Worm (Caenorhabditis elegans) whole organism, L2 larva: Measurements from ENCODE around the gene faah-3.
A peak's percentile ranks its signal among the peaks of the same experiment; 100 is the strongest.

Experiments used
- F13H6.1 ChIP-seq: sonication (generic microtip); optimal IDR thresholded peaks from 2 replicates; lab custom pipeline; 2016; ENCODE audit warnings: missing genetic modification characterization, missing compliant biosample characterization
- Y55F3AM.14 ChIP-seq: fragments of 200-800 bp; sonication (Bioruptor generic); optimal IDR thresholded peaks from 2 replicates; lab custom pipeline; 2018; ENCODE audit warnings: mild to moderate bottlenecking, missing genetic modification characterization, missing compliant biosample characterization
- alr-1 ChIP-seq: fragments of 150-350 bp; optimal IDR thresholded peaks from 2 replicates; lab custom pipeline; 2014; ENCODE audit warnings: missing biosample characterization, missing genetic modification characterization
- aly-2 ChIP-seq: fragments of 150-350 bp; optimal IDR thresholded peaks from 2 replicates; lab custom pipeline; 2014; ENCODE audit warnings: missing biosample characterization, missing genetic modification characterization
- blmp-1 ChIP-seq: sonication (generic microtip); optimal IDR thresholded peaks from 2 replicates; lab custom pipeline; 2017; ENCODE audit warnings: missing genetic modification characterization, mild to moderate bottlenecking, missing compliant biosample characterization, antibody characterized with exemption, moderate library complexity; ENCODE audit not compliant: insufficient read depth
- ceh-82 ChIP-seq: fragments of 150-350 bp; optimal IDR thresholded peaks from 2 replicates; lab custom pipeline; 2014; ENCODE audit warnings: missing biosample characterization, missing genetic modification characterization
- crh-2 ChIP-seq: sonication (generic microtip); optimal IDR thresholded peaks from 2 replicates; lab custom pipeline; 2017; ENCODE audit warnings: missing biosample characterization, missing genetic modification characterization
- egl-27 ChIP-seq: sonication (generic microtip); optimal IDR thresholded peaks from 3 replicates; lab custom pipeline; 2017; ENCODE audit warnings: missing biosample characterization, missing genetic modification reagents, missing genetic modification characterization
- elt-3 ChIP-seq: sonication (generic microtip); optimal IDR thresholded peaks from 2 replicates; lab custom pipeline; 2017; ENCODE audit warnings: missing biosample characterization, missing genetic modification characterization
- fos-1 ChIP-seq: fragments of 150-350 bp; optimal IDR thresholded peaks from 2 replicates; lab custom pipeline; 2014; ENCODE audit warnings: missing biosample characterization, missing genetic modification characterization
- lin-13 ChIP-seq: fragments of 150-350 bp; optimal IDR thresholded peaks from 2 replicates; lab custom pipeline; 2014; ENCODE audit warnings: missing biosample characterization, missing genetic modification reagents, missing genetic modification characterization
- lin-39 ChIP-seq: fragments of 150-350 bp; optimal IDR thresholded peaks from 2 replicates; lab custom pipeline; 2014; ENCODE audit warnings: missing biosample characterization, missing genetic modification reagents, missing genetic modification characterization
- lsy-2 ChIP-seq, 2 experiments: fragments of 150-350 bp in 1 of 2; sonication (generic microtip) in 1 of 2; optimal IDR thresholded peaks; 2 replicates each; lab custom pipeline; 2014 to 2017; ENCODE audit warnings: missing biosample characterization in 2 of 2, missing genetic modification characterization in 2 of 2
- mab-5 ChIP-seq: fragments of 150-350 bp; optimal IDR thresholded peaks from 2 replicates; lab custom pipeline; 2014; ENCODE audit warnings: missing biosample characterization, missing genetic modification characterization
- mbf-1 ChIP-seq: sonication (generic microtip); optimal IDR thresholded peaks from 2 replicates; lab custom pipeline; 2017; ENCODE audit warnings: missing biosample characterization, missing genetic modification characterization
- mdl-1 ChIP-seq, 2 experiments: fragments of 150-350 bp in 1 of 2; sonication (generic microtip) in 1 of 2; optimal IDR thresholded peaks; 2 replicates each; lab custom pipeline; 2017; ENCODE audit warnings: missing biosample characterization in 2 of 2, missing genetic modification characterization in 2 of 2
- nhr-12 ChIP-seq: fragments of 150-350 bp; optimal IDR thresholded peaks from 2 replicates; lab custom pipeline; 2014; ENCODE audit warnings: missing biosample characterization, missing genetic modification characterization
- nhr-129 ChIP-seq: fragments of 150-350 bp; optimal IDR thresholded peaks from 2 replicates; lab custom pipeline; 2014; ENCODE audit warnings: missing biosample characterization, missing genetic modification characterization
- nhr-21 ChIP-seq: fragments of 150-350 bp; optimal IDR thresholded peaks from 2 replicates; lab custom pipeline; 2014; ENCODE audit warnings: missing biosample characterization, missing genetic modification characterization
- nhr-23 ChIP-seq: fragments of 150-350 bp; optimal IDR thresholded peaks from 2 replicates; lab custom pipeline; 2014; ENCODE audit warnings: missing biosample characterization, missing genetic modification reagents, missing genetic modification characterization
- nhr-237 ChIP-seq: fragments of 150-350 bp; optimal IDR thresholded peaks from 2 replicates; lab custom pipeline; 2014; ENCODE audit warnings: missing biosample characterization, missing genetic modification characterization
- nhr-25 ChIP-seq: fragments of 150-350 bp; sonication (generic microtip); optimal IDR thresholded peaks from 3 replicates; lab custom pipeline; 2014; ENCODE audit warnings: missing biosample characterization, missing genetic modification characterization
- nhr-6 ChIP-seq: fragments of 150-350 bp; optimal IDR thresholded peaks from 2 replicates; lab custom pipeline; 2014; ENCODE audit warnings: missing biosample characterization, missing genetic modification characterization
- nhr-77 ChIP-seq: fragments of 150-350 bp; optimal IDR thresholded peaks from 2 replicates; lab custom pipeline; 2014; ENCODE audit warnings: missing biosample characterization, missing genetic modification characterization
- peb-1 ChIP-seq: fragments of 150-350 bp; optimal IDR thresholded peaks from 2 replicates; lab custom pipeline; 2014; ENCODE audit warnings: missing biosample characterization, missing genetic modification characterization
- sem-4 ChIP-seq: fragments of 150-350 bp; optimal IDR thresholded peaks from 2 replicates; lab custom pipeline; 2014; ENCODE audit warnings: missing biosample characterization, missing genetic modification reagents, missing genetic modification characterization
- skn-1 ChIP-seq: sonication (generic microtip); optimal IDR thresholded peaks from 2 replicates; lab custom pipeline; 2017; ENCODE audit warnings: missing biosample characterization, missing genetic modification characterization
- sma-3 ChIP-seq: sonication (generic microtip); optimal IDR thresholded peaks from 2 replicates; lab custom pipeline; 2016; ENCODE audit warnings: missing genetic modification reagents, missing genetic modification characterization, missing compliant biosample characterization
- sma-9 ChIP-seq, 2 experiments: fragments of 150-350 bp in 1 of 2; sonication (generic microtip) in 1 of 2; optimal IDR thresholded peaks; 2 replicates each; lab custom pipeline; 2014 to 2016; ENCODE audit warnings: missing genetic modification characterization in 2 of 2, mild to moderate bottlenecking in 1 of 2, missing biosample characterization in 1 of 2, missing compliant biosample characterization in 1 of 2, missing genetic modification reagents in 1 of 2, moderate library complexity in 1 of 2
- snpc-4 ChIP-seq: fragments of 150-350 bp; optimal IDR thresholded peaks from 2 replicates; lab custom pipeline; 2014; ENCODE audit warnings: missing biosample characterization, missing genetic modification characterization
- unc-39 ChIP-seq: fragments of 150-350 bp; optimal IDR thresholded peaks from 2 replicates; lab custom pipeline; 2014; ENCODE audit warnings: missing biosample characterization, missing genetic modification characterization
- unc-55 ChIP-seq: fragments of 150-350 bp; sonication (generic microtip); optimal IDR thresholded peaks from 3 replicates; lab custom pipeline; 2014; ENCODE audit warnings: missing biosample characterization, missing genetic modification reagents, missing genetic modification characterization
- zag-1 ChIP-seq: fragments of 150-350 bp; optimal IDR thresholded peaks from 2 replicates; lab custom pipeline; 2014; ENCODE audit warnings: missing biosample characterization, missing genetic modification characterization
- ztf-1 ChIP-seq: fragments of 200-800 bp; sonication (Bioruptor generic); conservative IDR thresholded peaks from 2 replicates; pipeline ENCODE4 v1.3.6; 2022; ENCODE audit warnings: missing genetic modification characterization, missing compliant biosample characterization
- ztf-11 ChIP-seq: sonication (generic microtip); optimal IDR thresholded peaks from 2 replicates; lab custom pipeline; 2017; ENCODE audit warnings: missing biosample characterization, missing genetic modification characterization
- ztf-4 ChIP-seq: fragments of 150-350 bp; optimal IDR thresholded peaks from 2 replicates; lab custom pipeline; 2014; ENCODE audit warnings: missing biosample characterization, missing genetic modification characterization

Gene faah-3

DNA sequence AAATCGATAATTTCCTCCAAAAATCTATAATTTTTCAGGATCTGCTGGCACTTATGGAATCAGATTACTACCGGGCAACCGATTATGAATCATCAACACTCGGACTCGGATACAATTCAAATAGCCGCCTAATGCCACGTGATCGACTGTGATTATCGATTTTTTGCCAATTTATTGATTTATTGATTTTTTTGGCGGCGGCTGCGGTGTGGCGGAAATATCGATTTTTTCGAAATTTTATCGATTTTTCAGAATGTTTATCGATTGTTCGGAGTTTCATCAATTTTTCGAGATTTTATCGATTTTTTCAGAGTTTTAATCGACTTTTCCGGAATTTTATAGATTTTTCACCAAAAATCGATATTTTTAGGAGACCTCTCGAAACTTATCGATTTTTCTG is 38.1 kb upstream of the faah-3 start:
- no peak for TF ChIP-seq fos-1 (tag; lab: Kevin White, UChicago)
- TF ChIP-seq, all 48 proteins: peak for 0

DNA sequence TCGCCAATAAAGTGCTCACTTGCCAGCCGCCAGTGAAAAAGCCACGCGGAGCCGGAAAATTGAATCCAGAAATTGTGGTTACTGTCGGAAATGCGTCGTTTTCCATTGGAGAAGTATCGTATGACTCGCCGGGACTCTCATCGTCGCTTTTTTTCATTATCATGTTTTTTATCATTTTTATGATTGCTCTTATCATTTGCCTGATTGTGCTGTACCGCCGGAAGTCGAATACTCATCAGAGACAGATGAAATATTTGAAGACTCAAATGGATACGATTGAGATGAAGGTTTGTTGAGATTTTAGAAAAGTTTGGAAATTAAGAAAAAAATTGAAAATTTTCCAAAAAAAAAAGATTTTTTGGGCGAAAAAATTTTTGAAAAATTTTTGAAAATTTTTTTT is 30.9 kb upstream of the faah-3 start:
- TF ChIP-seq crh-2 (tag; lab: Kevin White, UChicago) (no peak), sem-4 (no peak), unc-39 (tag; lab: Kevin White, UChicago) (no peak), nhr-77 (no peak), fos-1 (tag; lab: Kevin White, UChicago) (peak; percentile 74), unc-55 (GFP tag; lab: Kevin White, UChicago) (no peak), nhr-25 (no peak)
- TF ChIP-seq, all 48 proteins: peak for 1

DNA sequence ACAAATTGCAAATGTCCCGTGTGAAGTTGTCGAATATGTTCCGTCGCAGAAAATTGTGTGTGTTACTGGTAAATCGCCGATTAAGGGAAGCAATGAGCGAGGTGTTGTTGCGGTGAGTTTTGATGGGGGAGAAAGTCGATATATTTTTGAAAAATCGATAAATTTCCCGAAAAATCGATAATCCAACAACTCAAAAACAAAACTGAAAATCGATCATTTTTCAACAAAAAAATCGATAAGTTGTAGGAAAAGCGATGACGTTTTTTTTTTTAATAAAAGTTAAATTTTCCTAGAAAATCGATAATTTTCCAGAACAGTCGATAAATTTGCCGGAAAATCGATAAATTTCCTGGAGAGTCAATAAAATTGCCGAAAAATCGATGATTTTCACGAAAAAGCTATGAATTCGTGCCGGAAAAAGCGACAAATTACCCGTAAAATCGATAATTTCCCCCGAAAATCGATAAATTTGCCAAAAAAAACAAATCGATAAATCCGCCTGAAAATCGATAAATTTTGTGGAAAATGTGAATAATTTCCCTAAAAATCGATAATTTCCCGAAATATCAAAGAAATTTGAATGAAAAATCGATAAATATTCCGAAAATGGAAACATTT is 27.5 kb upstream of the faah-3 start:
- TF ChIP-seq unc-55 (GFP tag; lab: Kevin White, UChicago): no peak
- TF ChIP-seq nhr-25: no peak
- no peak for TF ChIP-seq nhr-129 (tag; lab: Kevin White, UChicago)
- TF ChIP-seq nhr-237 (tag; lab: Kevin White, UChicago): no peak
- TF ChIP-seq nhr-12: no peak
- no peak for TF ChIP-seq nhr-77
- no peak for TF ChIP-seq lin-13 (GFP tag; lab: Kevin White, UChicago)
- no peak for TF ChIP-seq nhr-23 (tag; lab: Kevin White, UChicago)
- no peak for TF ChIP-seq egl-27 (tag; lab: Kevin White, UChicago)
- TF ChIP-seq zag-1 (tag; lab: Kevin White, UChicago): no peak
- TF ChIP-seq ztf-11: no peak

DNA sequence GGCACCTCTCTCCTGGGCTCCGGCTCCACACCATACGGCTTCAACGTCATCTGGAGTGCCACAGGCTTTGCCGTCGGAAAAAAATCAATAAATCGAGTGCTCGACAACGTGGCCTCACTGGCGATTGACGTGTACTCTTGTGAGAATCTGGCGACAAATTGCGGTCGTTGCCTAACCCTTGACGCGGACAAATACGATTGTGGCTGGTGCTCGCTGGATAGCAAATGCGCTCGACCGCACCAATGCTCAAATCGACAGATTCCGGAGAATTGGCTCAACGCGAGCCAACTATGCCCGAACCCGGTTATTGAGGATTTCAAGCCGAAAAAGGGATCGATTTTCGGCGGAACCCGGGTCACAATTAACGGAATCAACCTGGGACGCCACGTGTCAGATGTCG is 26.9 kb upstream of the faah-3 start:
- TF ChIP-seq lsy-2 (tag; optimal IDR thresholded peaks at IDR 0.05; lab: Kevin White, UChicago) (no peak), ztf-11 (no peak), ztf-4 (tag; lab: Kevin White, UChicago) (no peak), mbf-1 (tag; lab: Kevin White, UChicago) (no peak), nhr-23 (tag; lab: Kevin White, UChicago) (no peak), peb-1 (no peak), nhr-77 (no peak), mdl-1 (tag; optimal IDR thresholded peaks at IDR 0.05; lab: Kevin White, UChicago) (no peak), nhr-6 (tag; lab: Kevin White, UChicago) (no peak), snpc-4 (tag; lab: Kevin White, UChicago) (no peak), nhr-12 (no peak), sma-3 (no peak), aly-2 (tag; lab: Kevin White, UChicago) (no peak), lin-39 (no peak), Y55F3AM.14 (GFP tag; lab: Kevin White, UChicago) (no peak), sma-9 (GFP tag; optimal IDR thresholded peaks at IDR 0.05; lab: Kevin White, UChicago) (no peak), sma-9 (tag; optimal IDR thresholded peaks at IDR 0.05; lab: Kevin White, UChicago) (no peak), nhr-21 (tag; lab: Kevin White, UChicago) (no peak)

DNA sequence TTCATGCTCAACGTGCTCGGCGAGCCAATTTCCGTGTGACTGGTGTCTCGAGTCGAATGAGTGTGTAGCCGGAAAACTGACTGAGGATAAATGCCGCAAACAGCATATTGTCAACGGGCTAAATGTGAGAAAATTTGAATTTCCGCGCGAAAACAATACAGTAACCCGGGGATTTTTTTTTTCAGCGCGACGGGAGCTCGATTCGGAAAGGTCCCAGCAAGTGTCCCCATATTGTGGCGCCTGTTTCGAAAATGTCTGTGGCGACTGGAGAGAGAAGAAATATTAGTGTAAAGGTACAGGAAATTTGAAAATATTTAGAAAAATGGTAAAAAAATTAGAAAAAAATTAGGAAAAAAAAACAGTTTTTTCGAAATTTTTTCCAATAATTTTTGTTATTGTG is 25.7 kb upstream of the faah-3 start:
- TF ChIP-seq mdl-1 (tag; optimal IDR thresholded peaks at IDR 0.05; lab: Kevin White, UChicago) (no peak), nhr-21 (tag; lab: Kevin White, UChicago) (no peak), elt-3 (tag; lab: Kevin White, UChicago) (no peak), skn-1 (no peak), peb-1 (no peak), egl-27 (tag; lab: Kevin White, UChicago) (no peak), nhr-23 (tag; lab: Kevin White, UChicago) (no peak), nhr-129 (tag; lab: Kevin White, UChicago) (no peak), zag-1 (tag; lab: Kevin White, UChicago) (no peak), sma-9 (GFP tag; optimal IDR thresholded peaks at IDR 0.05; lab: Kevin White, UChicago) (no peak), sma-9 (tag; optimal IDR thresholded peaks at IDR 0.05; lab: Kevin White, UChicago) (no peak), alr-1 (tag; lab: Kevin White, UChicago) (no peak), mab-5 (tag; lab: Kevin White, UChicago) (no peak)

DNA sequence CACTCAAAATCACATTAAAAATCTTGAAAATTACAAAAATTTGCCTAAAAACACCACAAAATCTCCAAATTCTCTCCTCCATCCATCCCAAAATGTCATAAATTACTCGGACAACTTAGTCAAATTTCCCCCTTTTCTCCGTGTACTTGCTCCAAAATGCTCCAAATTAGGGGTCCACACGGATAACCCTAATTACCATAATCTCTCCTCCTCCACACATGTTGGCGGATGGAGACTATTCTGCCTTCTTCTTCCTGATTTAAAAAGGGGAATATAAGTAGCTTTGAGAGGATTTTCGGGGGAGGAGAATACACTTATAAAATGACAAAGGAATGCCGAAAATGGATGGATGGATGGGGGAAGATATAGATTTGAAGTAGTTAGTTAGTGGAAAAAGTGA is 16.4 kb upstream of the faah-3 start:
- TF ChIP-seq ztf-1 (GFP tag; lab: Robert Waterston, UW) (no peak), unc-55 (GFP tag; lab: Kevin White, UChicago) (no peak), aly-2 (tag; lab: Kevin White, UChicago) (no peak), F13H6.1 (no peak), lin-39 (no peak), unc-39 (tag; lab: Kevin White, UChicago) (no peak), nhr-25 (no peak), nhr-77 (no peak), egl-27 (tag; lab: Kevin White, UChicago) (no peak), ceh-82 (tag; lab: Kevin White, UChicago) (no peak), sma-3 (no peak), nhr-6 (tag; lab: Kevin White, UChicago) (no peak), blmp-1 (tag; lab: Kevin White, UChicago) (no peak), nhr-12 (no peak), fos-1 (tag; lab: Kevin White, UChicago) (no peak), zag-1 (tag; lab: Kevin White, UChicago) (no peak)
